Worm (Caenorhabditis elegans) whole organism, mixed stage, embryonic: Measurements from ENCODE around the gene arl-5.

Source experiments
- M03D4.4 ChIP-seq: sonication (generic microtip); optimal IDR thresholded peaks from 2 replicates; lab custom pipeline; 2017; ENCODE audit warnings: mild to moderate bottlenecking, missing genetic modification characterization, missing compliant biosample characterization
- bed-3 ChIP-seq: fragments of 200-800 bp; sonication (Bioruptor generic); optimal IDR thresholded peaks from 3 replicates; lab custom pipeline; 2018; ENCODE audit warnings: mild to moderate bottlenecking, missing genetic modification characterization, moderate library complexity, missing compliant biosample characterization
- ceh-39 ChIP-seq: fragments of 150-350 bp; optimal IDR thresholded peaks from 2 replicates; lab custom pipeline; 2014; ENCODE audit warnings: missing biosample characterization, missing genetic modification characterization
- ceh-43 ChIP-seq: fragments of 200-800 bp; sonication (Bioruptor generic); optimal IDR thresholded peaks from 2 replicates; lab custom pipeline; 2018; ENCODE audit warnings: mild to moderate bottlenecking, missing genetic modification characterization, moderate library complexity, missing compliant biosample characterization
- ceh-83 ChIP-seq: fragments of 200-800 bp; sonication (Bioruptor generic); optimal IDR thresholded peaks from 2 replicates; lab custom pipeline; 2018; ENCODE audit warnings: mild to moderate bottlenecking, missing genetic modification characterization, missing compliant biosample characterization
- ces-1 ChIP-seq: fragments of 150-350 bp; optimal IDR thresholded peaks from 2 replicates; lab custom pipeline; 2014; ENCODE audit warnings: missing biosample characterization, missing genetic modification reagents, missing genetic modification characterization
- cnd-1 ChIP-seq: fragments of 200-800 bp; sonication (Bioruptor generic); optimal IDR thresholded peaks from 2 replicates; lab custom pipeline; 2018; ENCODE audit warnings: mild to moderate bottlenecking, missing genetic modification characterization, missing compliant biosample characterization
- drap-1 ChIP-seq: fragments of 200-800 bp; sonication (Bioruptor generic); optimal IDR thresholded peaks from 3 replicates; lab custom pipeline; 2018; ENCODE audit warnings: mild to moderate bottlenecking, missing genetic modification characterization, missing compliant biosample characterization
- elt-3 ChIP-seq: fragments of 150-350 bp; optimal IDR thresholded peaks from 2 replicates; lab custom pipeline; 2014; ENCODE audit warnings: missing biosample characterization, missing genetic modification characterization
- flh-1 ChIP-seq: fragments of 200-800 bp; sonication (Bioruptor generic); optimal IDR thresholded peaks from 2 replicates; lab custom pipeline; 2018; ENCODE audit warnings: mild to moderate bottlenecking, missing genetic modification characterization, moderate library complexity, missing compliant biosample characterization
- ham-2 ChIP-seq: fragments of 200-800 bp; sonication (Bioruptor generic); optimal IDR thresholded peaks from 2 replicates; lab custom pipeline; 2018; ENCODE audit warnings: mild to moderate bottlenecking, missing genetic modification characterization, missing compliant biosample characterization
- lin-13 ChIP-seq: fragments of 150-350 bp; optimal IDR thresholded peaks from 2 replicates; lab custom pipeline; 2014; ENCODE audit warnings: missing biosample characterization, missing genetic modification characterization
- lin-32 ChIP-seq: fragments of 200-800 bp; sonication (Bioruptor generic); optimal IDR thresholded peaks from 2 replicates; lab custom pipeline; 2018; ENCODE audit warnings: mild to moderate bottlenecking, missing genetic modification characterization, missing compliant biosample characterization
- lsy-2 ChIP-seq: fragments of 150-350 bp; optimal IDR thresholded peaks from 2 replicates; lab custom pipeline; 2014; ENCODE audit warnings: missing biosample characterization, missing genetic modification characterization
- mab-5 ChIP-seq: fragments of 150-350 bp; optimal IDR thresholded peaks from 2 replicates; lab custom pipeline; 2014; ENCODE audit warnings: missing biosample characterization, missing genetic modification characterization
- mep-1 ChIP-seq: fragments of 150-350 bp; optimal IDR thresholded peaks from 2 replicates; lab custom pipeline; 2017; ENCODE audit warnings: missing biosample characterization, missing genetic modification reagents, missing genetic modification characterization, inconsistent platforms
- mls-2 ChIP-seq: sonication (generic microtip); optimal IDR thresholded peaks from 2 replicates; lab custom pipeline; 2016; ENCODE audit warnings: mild to moderate bottlenecking, missing genetic modification characterization, moderate library complexity, missing compliant biosample characterization
- nhr-12 ChIP-seq: fragments of 150-350 bp; optimal IDR thresholded peaks from 2 replicates; lab custom pipeline; 2014; ENCODE audit warnings: missing biosample characterization, missing genetic modification characterization
- nhr-2 ChIP-seq: fragments of 150-350 bp; optimal IDR thresholded peaks from 2 replicates; lab custom pipeline; 2014; ENCODE audit warnings: missing biosample characterization, missing genetic modification characterization
- nhr-237 ChIP-seq: fragments of 150-350 bp; optimal IDR thresholded peaks from 2 replicates; lab custom pipeline; 2014; ENCODE audit warnings: missing biosample characterization, missing genetic modification characterization
- nhr-28 ChIP-seq: fragments of 150-350 bp; optimal IDR thresholded peaks from 2 replicates; lab custom pipeline; 2014; ENCODE audit warnings: missing biosample characterization, missing genetic modification characterization
- nhr-76 ChIP-seq: sonication (generic microtip); optimal IDR thresholded peaks from 2 replicates; lab custom pipeline; 2017; ENCODE audit warnings: missing biosample characterization, missing genetic modification characterization
- pha-4 ChIP-seq: fragments of 150-350 bp; optimal IDR thresholded peaks from 2 replicates; lab custom pipeline; 2018; ENCODE audit warnings: missing biosample characterization, missing genetic modification reagents, missing genetic modification characterization
- sem-2 ChIP-seq: fragments of 200-800 bp; sonication (Bioruptor generic); optimal IDR thresholded peaks from 2 replicates; lab custom pipeline; 2018; ENCODE audit warnings: mild to moderate bottlenecking, missing genetic modification characterization, missing compliant biosample characterization
- snpc-4 ChIP-seq: fragments of 150-350 bp; optimal IDR thresholded peaks from 2 replicates; lab custom pipeline; 2014; ENCODE audit warnings: missing biosample characterization, missing genetic modification characterization
- sptf-1 ChIP-seq: sonication (generic microtip); optimal IDR thresholded peaks from 2 replicates; lab custom pipeline; 2017; ENCODE audit warnings: mild to moderate bottlenecking, missing genetic modification characterization, moderate library complexity, missing compliant biosample characterization
- tbx-8 ChIP-seq: fragments of 200-800 bp; sonication (Bioruptor generic); optimal IDR thresholded peaks from 2 replicates; lab custom pipeline; 2018; ENCODE audit warnings: mild to moderate bottlenecking, missing genetic modification characterization, moderate library complexity, missing compliant biosample characterization
- unc-39 ChIP-seq: fragments of 150-350 bp; optimal IDR thresholded peaks from 2 replicates; lab custom pipeline; 2014; ENCODE audit warnings: missing biosample characterization, missing genetic modification characterization
- unc-62 ChIP-seq: fragments of 150-350 bp; optimal IDR thresholded peaks from 2 replicates; lab custom pipeline; 2014; ENCODE audit warnings: missing biosample characterization, missing genetic modification reagents, missing genetic modification characterization
- zip-8 ChIP-seq: fragments of 150-350 bp; optimal IDR thresholded peaks from 2 replicates; lab custom pipeline; 2014; ENCODE audit warnings: missing biosample characterization, missing genetic modification characterization
- ztf-11 ChIP-seq: fragments of 150-350 bp; optimal IDR thresholded peaks from 2 replicates; lab custom pipeline; 2014; ENCODE audit warnings: missing biosample characterization, missing genetic modification characterization

Gene arl-5

ce11 chrIII:9817087-9817612 lies 5.9 kb upstream of the arl-5 start, which contains the start of gene cnx-1 (continued):
- TF ChIP-seq cnd-1, result peak; percentile 67
- no peak for TF ChIP-seq ztf-11 (tag; lab: Kevin White, UChicago)
- TF ChIP-seq ceh-39 (tag; lab: Kevin White, UChicago), result no peak
- no peak for TF ChIP-seq tbx-8
- no peak for TF ChIP-seq lin-13 (tag; lab: Kevin White, UChicago)
- no peak for TF ChIP-seq pha-4 (tag; lab: Kevin White, UChicago)

ce11 chrIII:9817894-9818293 lies 5.1 kb upstream of the arl-5 start:
- peak; percentile 81 for TF ChIP-seq lsy-2 (tag; lab: Kevin White, UChicago)
- no peak for TF ChIP-seq nhr-28 (tag; lab: Kevin White, UChicago)
- TF ChIP-seq ham-2 (GFP tag; lab: Kevin White, UChicago), result no peak
- TF ChIP-seq nhr-76 (tag; lab: Kevin White, UChicago), result no peak
- no peak for TF ChIP-seq lin-13 (tag; lab: Kevin White, UChicago)
- TF ChIP-seq elt-3 (tag; lab: Kevin White, UChicago), result no peak
- no peak for TF ChIP-seq tbx-8
- no peak for TF ChIP-seq unc-62 (GFP tag; lab: Kevin White, UChicago)

DNA sequence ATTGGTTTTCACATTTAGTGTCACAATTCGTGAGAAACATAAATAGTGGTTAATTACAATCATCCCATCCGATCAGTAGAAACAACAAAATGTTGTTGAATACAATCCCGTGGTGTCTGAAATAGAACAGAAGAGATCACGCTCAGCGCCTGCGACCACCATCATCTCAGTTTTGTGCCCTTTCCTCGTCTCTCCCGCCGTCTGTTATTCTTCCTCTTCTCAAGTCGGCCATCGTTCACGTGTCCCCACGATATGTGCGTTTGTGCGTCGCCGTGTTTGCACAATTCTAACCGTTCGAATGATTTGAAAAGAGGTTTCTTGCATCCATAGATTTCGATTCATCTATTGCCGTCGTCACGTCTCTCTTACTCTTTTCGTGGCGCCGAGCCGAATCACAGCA lies 4.3 kb upstream of the arl-5 start, which contains the start of gene panl-3:
Gene panl-3 (plus strand): TSS at position 294 of the 400 bp plus-strand sequence.
- no peak for TF ChIP-seq mls-2 (tag; lab: Kevin White, UChicago)
- peak; percentile 4 for TF ChIP-seq lsy-2 (tag; lab: Kevin White, UChicago)
- TF ChIP-seq lin-13 (tag; lab: Kevin White, UChicago), result peak; percentile 14
- TF ChIP-seq mep-1 (tag; lab: Kevin White, UChicago), result peak; percentile 49
- peak; percentile 46 for TF ChIP-seq cnd-1
- TF ChIP-seq ceh-39 (tag; lab: Kevin White, UChicago), result no peak
- TF ChIP-seq ceh-83, result no peak
- no peak for TF ChIP-seq bed-3 (GFP tag; lab: Kevin White, UChicago)
- TF ChIP-seq sem-2, result no peak
- TF ChIP-seq mab-5 (tag; lab: Kevin White, UChicago), result no peak
- no peak for TF ChIP-seq flh-1 (GFP tag; lab: Kevin White, UChicago)
- no peak for TF ChIP-seq ces-1 (GFP tag; lab: Kevin White, UChicago)
- TF ChIP-seq elt-3 (tag; lab: Kevin White, UChicago), result no peak
- peak; percentile 37 for TF ChIP-seq sptf-1 (tag; lab: Kevin White, UChicago)
- TF ChIP-seq snpc-4 (tag; lab: Kevin White, UChicago), result no peak
- no peak for TF ChIP-seq nhr-2 (tag; lab: Kevin White, UChicago)
- TF ChIP-seq pha-4 (tag; lab: Kevin White, UChicago), result peak; percentile 23
- no peak for TF ChIP-seq drap-1
- no peak for TF ChIP-seq nhr-76 (tag; lab: Kevin White, UChicago)

- TF ChIP-seq flh-1 (GFP tag; lab: Kevin White, UChicago) (no peak), ceh-43 (no peak), unc-62 (GFP tag; lab: Kevin White, UChicago) (no peak), nhr-12 (tag; lab: Kevin White, UChicago) (no peak), lin-32 (no peak), cnd-1 (no peak), lsy-2 (tag; lab: Kevin White, UChicago) (no peak), ceh-39 (tag; lab: Kevin White, UChicago) (no peak), sptf-1 (tag; lab: Kevin White, UChicago) (no peak), ztf-11 (tag; lab: Kevin White, UChicago) (no peak), unc-39 (tag; lab: Kevin White, UChicago) (no peak), M03D4.4 (tag; lab: Kevin White, UChicago) (no peak)
- TF ChIP-seq, all 35 proteins: peak for 0
Observed at ce11 chrIII:9823748-9824147, 706 bp downstream of the arl-5 start.

ce11 chrIII:9824330-9824934 lies 1.4 kb downstream of the arl-5 start, which contains the start of gene lin-52:
Gene lin-52 (minus strand): TSS chrIII:9824750.
- TF ChIP-seq ces-1 (GFP tag; lab: Kevin White, UChicago) (no peak), mls-2 (tag; lab: Kevin White, UChicago) (no peak), ceh-39 (tag; lab: Kevin White, UChicago) (no peak), snpc-4 (tag; lab: Kevin White, UChicago) (no peak), sptf-1 (tag; lab: Kevin White, UChicago) (no peak), lin-13 (tag; lab: Kevin White, UChicago) (no peak), ceh-83 (no peak), nhr-237 (tag; lab: Kevin White, UChicago) (no peak), unc-62 (GFP tag; lab: Kevin White, UChicago) (no peak), nhr-2 (tag; lab: Kevin White, UChicago) (no peak), lsy-2 (tag; lab: Kevin White, UChicago) (no peak), mab-5 (tag; lab: Kevin White, UChicago) (no peak), drap-1 (no peak), zip-8 (no peak)
